Fruit fly (Drosophila melanogaster) S2 (cell line): ENCODE data around the gene CG15550.

ENCODE experiments used
- CG8478 ChIP-seq: fragments of >200 bp; optimal IDR thresholded peaks from 2 replicates; lab custom pipeline; 2018
- CTCF ChIP-seq, 2 experiments: fragments of >200 bp; optimal IDR thresholded peaks; 2 replicates each; lab custom pipeline; 2018

CG15550 gene

dm6 chr3R:30937002-30937401 is at the start of gene CG15550:
Gene CG15550 (minus strand): TSS chr3R:30937102.
- TF ChIP-seq CG8478 (lab: Kevin White, UChicago), result no peak
- TF ChIP-seq CTCF (optimal IDR thresholded peaks at IDR 0.05; lab: Kevin White, UChicago), result no peak

dm6 chr3R:30964220-30964619 is 27.3 kb upstream of the CG15550 start, which contains the start of gene Ctr1C:
Gene Ctr1C (minus strand): TSS chr3R:30964320.
- no peak for TF ChIP-seq CTCF (optimal IDR thresholded peaks at IDR 0.05; lab: Kevin White, UChicago)
- no peak for TF ChIP-seq CG8478 (lab: Kevin White, UChicago)

dm6 chr3R:30959400-30959799 is 22.5 kb upstream of the CG15550 start, which contains the start of gene CG15548:
Gene CG15548 (plus strand): TSS chr3R:30959700.
- TF ChIP-seq CG8478 (lab: Kevin White, UChicago), result no peak
- TF ChIP-seq CTCF (optimal IDR thresholded peaks at IDR 0.05; lab: Kevin White, UChicago), result no peak

dm6 chr3R:30946352-30946751 is 9.4 kb upstream of the CG15550 start:
- TF ChIP-seq CG8478 (lab: Kevin White, UChicago) (no peak), CTCF (optimal IDR thresholded peaks at IDR 0.05; lab: Kevin White, UChicago) (peak; percentile 77 to 85)

dm6 chr3R:30940234-30940633 is 3.3 kb upstream of the CG15550 start:
- no peak for TF ChIP-seq CTCF (optimal IDR thresholded peaks at IDR 0.05; lab: Kevin White, UChicago)
- no peak for TF ChIP-seq CG8478 (lab: Kevin White, UChicago)

dm6 chr3R:30936407-30936806 is 495 bp downstream of the CG15550 start, which contains the start of gene CG15549:
Gene CG15549 (minus strand): TSS chr3R:30936507.
- TF ChIP-seq CG8478 (lab: Kevin White, UChicago), result no peak
- no peak for TF ChIP-seq CTCF (optimal IDR thresholded peaks at IDR 0.05; lab: Kevin White, UChicago)

- TF ChIP-seq CTCF (optimal IDR thresholded peaks at IDR 0.05; lab: Kevin White, UChicago), result no peak
- TF ChIP-seq CG8478 (lab: Kevin White, UChicago), result no peak
These were observed 2.9 kb downstream of the CG15550 start for dm6 chr3R:30933894-30934434.

dm6 chr3R:30932092-30932491 is 4.8 kb downstream of the CG15550 start:
- TF ChIP-seq CTCF (optimal IDR thresholded peaks at IDR 0.05; lab: Kevin White, UChicago), result no peak
- no peak for TF ChIP-seq CG8478 (lab: Kevin White, UChicago)

- TF ChIP-seq CG8478 (lab: Kevin White, UChicago), result no peak
- TF ChIP-seq CTCF (optimal IDR thresholded peaks at IDR 0.05; lab: Kevin White, UChicago), result no peak
These were observed 8.3 kb downstream of the CG15550 start for dm6 chr3R:30928634-30929033.

- TF ChIP-seq CG8478 (lab: Kevin White, UChicago) (no peak), CTCF (optimal IDR thresholded peaks at IDR 0.05; lab: Kevin White, UChicago) (no peak)
These were observed 10.9 kb downstream of the CG15550 start for dm6 chr3R:30926033-30926432.

- TF ChIP-seq CG8478 (lab: Kevin White, UChicago), result no peak
- TF ChIP-seq CTCF (optimal IDR thresholded peaks at IDR 0.05; lab: Kevin White, UChicago), result no peak
These were observed 11.5 kb downstream of the CG15550 start for dm6 chr3R:30925436-30925835.

dm6 chr3R:30923581-30923980 is 13.3 kb downstream of the CG15550 start:
- TF ChIP-seq CTCF (optimal IDR thresholded peaks at IDR 0.05; lab: Kevin White, UChicago) (no peak), CG8478 (lab: Kevin White, UChicago) (no peak)

- TF ChIP-seq CTCF (optimal IDR thresholded peaks at IDR 0.05; lab: Kevin White, UChicago) (no peak), CG8478 (lab: Kevin White, UChicago) (no peak)
These were observed 14.5 kb downstream of the CG15550 start for dm6 chr3R:30922414-30922813.

- TF ChIP-seq CG8478 (lab: Kevin White, UChicago) (no peak), CTCF (optimal IDR thresholded peaks at IDR 0.05; lab: Kevin White, UChicago) (no peak)
These were observed 18.0 kb downstream of the CG15550 start for dm6 chr3R:30918872-30919271.

dm6 chr3R:30916024-30916423 is 20.9 kb downstream of the CG15550 start:
- no peak for TF ChIP-seq CTCF (optimal IDR thresholded peaks at IDR 0.05; lab: Kevin White, UChicago)
- no peak for TF ChIP-seq CG8478 (lab: Kevin White, UChicago)

dm6 chr3R:30915235-30915634 is 21.7 kb downstream of the CG15550 start:
- TF ChIP-seq CTCF (optimal IDR thresholded peaks at IDR 0.05; lab: Kevin White, UChicago) (no peak), CG8478 (lab: Kevin White, UChicago) (no peak)
